Fruit fly (Drosophila melanogaster) whole organism, wandering third instar larva: ENCODE results near the gene wac.

ENCODE experiments used
- Abd-B ChIP-seq: fragments of >200 bp; optimal IDR thresholded peaks from 2 replicates; lab custom pipeline; 2017; ENCODE audit warnings: missing biosample characterization, missing genetic modification characterization
- CG32264 ChIP-seq: fragments of 200-800 bp; sonication (Bioruptor generic); optimal IDR thresholded peaks from 2 replicates; lab custom pipeline; 2016; ENCODE audit warnings: missing biosample characterization, missing genetic modification characterization
- CG9705 ChIP-seq: fragments of 200-800 bp; sonication (Bioruptor generic); optimal IDR thresholded peaks from 2 replicates; lab custom pipeline; 2018; ENCODE audit warnings: missing biosample characterization, mild to moderate bottlenecking, missing genetic modification characterization
- CrebA ChIP-seq: fragments of 200-800 bp; sonication (Bioruptor generic); optimal IDR thresholded peaks from 2 replicates; lab custom pipeline; 2016; ENCODE audit warnings: missing biosample characterization, mild to moderate bottlenecking, missing genetic modification characterization, borderline replicate concordance
- Dfd ChIP-seq: fragments of >200 bp; optimal IDR thresholded peaks from 2 replicates; lab custom pipeline; 2017; ENCODE audit warnings: missing biosample characterization, missing genetic modification characterization
- Dif ChIP-seq: fragments of 200-275, 200-300 bp; sonication (Bioruptor generic); optimal IDR thresholded peaks from 2 replicates; lab custom pipeline; 2018; ENCODE audit warnings: missing biosample characterization, missing genetic modification characterization; ENCODE audit not compliant: partially characterized antibody
- GATAd ChIP-seq: sonication (Bioruptor generic); optimal IDR thresholded peaks from 2 replicates; lab custom pipeline; 2016; ENCODE audit warnings: missing biosample characterization, missing genetic modification characterization
- HLH106 ChIP-seq: fragments of 200-800 bp; optimal IDR thresholded peaks from 3 replicates; lab custom pipeline; 2019; ENCODE audit warnings: missing biosample characterization, mild to moderate bottlenecking, missing genetic modification characterization, moderate library complexity
- Hnf4 ChIP-seq: fragments of 200-800 bp; sonication (Bioruptor generic); optimal IDR thresholded peaks from 2 replicates; lab custom pipeline; 2016; ENCODE audit warnings: missing biosample characterization, mild to moderate bottlenecking, missing genetic modification characterization
- Hr78 ChIP-seq: fragments of >200 bp; optimal IDR thresholded peaks from 2 replicates; lab custom pipeline; 2017; ENCODE audit warnings: missing biosample characterization, missing genetic modification characterization
- Hr83 ChIP-seq: fragments of 200-300 bp; sonication (Bioruptor generic); optimal IDR thresholded peaks from 2 replicates; lab custom pipeline; 2016; ENCODE audit warnings: missing biosample characterization, mild to moderate bottlenecking, missing genetic modification characterization, moderate library complexity; ENCODE audit not compliant: poor library complexity, severe bottlenecking
- Jra ChIP-seq: sonication (Bioruptor generic); optimal IDR thresholded peaks from 2 replicates; lab custom pipeline; 2016; ENCODE audit warnings: missing biosample characterization, missing genetic modification characterization
- Mio ChIP-seq: sonication (Bioruptor generic); optimal IDR thresholded peaks from 2 replicates; lab custom pipeline; 2016; ENCODE audit warnings: missing biosample characterization, missing genetic modification characterization
- Myc ChIP-seq: fragments of >200 bp; optimal IDR thresholded peaks from 2 replicates; lab custom pipeline; 2017
- N ChIP-seq: fragments of >200 bp; optimal IDR thresholded peaks from 2 replicates; lab custom pipeline; 2018; ENCODE audit warnings: missing biosample characterization, missing external identifiers, missing genetic modification characterization
- OdsH ChIP-seq: fragments of 200-800 bp; sonication (Bioruptor generic); optimal IDR thresholded peaks from 2 replicates; lab custom pipeline; 2016; ENCODE audit warnings: missing biosample characterization, mild to moderate bottlenecking, missing genetic modification characterization
- Rel ChIP-seq, 2 experiments: fragments of 200-800 bp; sonication (Bioruptor generic) in 1 of 2; optimal IDR thresholded peaks; 2 replicates in 1 of 2; 3 replicates in 1 of 2; lab custom pipeline; 2016 to 2019; ENCODE audit warnings: mild to moderate bottlenecking in 2 of 2, missing biosample characterization in 2 of 2, missing genetic modification characterization in 2 of 2, moderate library complexity in 1 of 2
- Sp1 ChIP-seq: fragments of 200-800 bp; sonication (Bioruptor generic); optimal IDR thresholded peaks from 3 replicates; lab custom pipeline; 2019; ENCODE audit warnings: missing biosample characterization, mild to moderate bottlenecking, missing genetic modification characterization, moderate library complexity
- Vsx2 ChIP-seq: fragments of 200-300, 225-300 bp; sonication (Bioruptor generic); optimal IDR thresholded peaks from 2 replicates; lab custom pipeline; 2018; ENCODE audit warnings: missing biosample characterization, missing genetic modification characterization; ENCODE audit not compliant: partially characterized antibody
- br ChIP-seq: fragments of 200-800 bp; sonication (Bioruptor generic); optimal IDR thresholded peaks from 2 replicates; lab custom pipeline; 2016; ENCODE audit warnings: missing biosample characterization, missing genetic modification characterization
- brk ChIP-seq: fragments of 200-800 bp; sonication (Bioruptor generic); optimal IDR thresholded peaks from 2 replicates; lab custom pipeline; 2016; ENCODE audit warnings: missing biosample characterization, mild to moderate bottlenecking, missing genetic modification characterization
- dl ChIP-seq, 2 experiments: fragments of 175-275, 200-275 bp in 1 of 2; fragments of 200-275 bp in 1 of 2; sonication (Bioruptor generic); optimal IDR thresholded peaks; lab custom pipeline; 2018; ENCODE audit warnings: mild to moderate bottlenecking in 2 of 2, missing biosample characterization in 2 of 2, missing genetic modification characterization in 2 of 2, moderate library complexity in 2 of 2; ENCODE audit not compliant: partially characterized antibody in 2 of 2, insufficient read depth in 1 of 2
- dmrt93B ChIP-seq: fragments of 200-800 bp; sonication (Bioruptor generic); optimal IDR thresholded peaks from 2 replicates; lab custom pipeline; 2018; ENCODE audit warnings: missing biosample characterization, mild to moderate bottlenecking, missing genetic modification characterization
- dsf ChIP-seq: sonication (Bioruptor generic); optimal IDR thresholded peaks from 2 replicates; lab custom pipeline; 2016; ENCODE audit warnings: missing biosample characterization, missing genetic modification characterization, borderline replicate concordance
- ey ChIP-seq: fragments of 200-800 bp; sonication (Bioruptor generic); optimal IDR thresholded peaks from 2 replicates; lab custom pipeline; 2016; ENCODE audit warnings: missing biosample characterization, missing genetic modification characterization
- foxo ChIP-seq, 2 experiments: fragments of 200-800 bp; sonication (Bioruptor generic); optimal IDR thresholded peaks; 2 replicates in 1 of 2; 3 replicates in 1 of 2; lab custom pipeline; 2016 to 2017; ENCODE audit warnings: missing biosample characterization in 2 of 2, missing genetic modification characterization in 2 of 2
- fru ChIP-seq: fragments of 200-800 bp; sonication (Bioruptor generic); optimal IDR thresholded peaks from 3 replicates; lab custom pipeline; 2016; ENCODE audit warnings: missing biosample characterization, mild to moderate bottlenecking, missing genetic modification characterization
- h ChIP-seq: fragments of 200-800 bp; sonication (Bioruptor generic); optimal IDR thresholded peaks from 3 replicates; lab custom pipeline; 2016; ENCODE audit warnings: missing biosample characterization, mild to moderate bottlenecking, missing genetic modification characterization
- jim ChIP-seq: fragments of 175-275, 200-325 bp; sonication (Bioruptor generic); optimal IDR thresholded peaks from 2 replicates; lab custom pipeline; 2016; ENCODE audit warnings: missing biosample characterization, mild to moderate bottlenecking, missing genetic modification characterization
- lola ChIP-seq: fragments of >200 bp; optimal IDR thresholded peaks from 2 replicates; lab custom pipeline; 2017; ENCODE audit warnings: missing biosample characterization, missing genetic modification characterization
- pan ChIP-seq: fragments of >200 bp; optimal IDR thresholded peaks from 2 replicates; lab custom pipeline; 2017
- psq ChIP-seq: fragments of 200-800 bp; sonication (Bioruptor generic); optimal IDR thresholded peaks from 3 replicates; lab custom pipeline; 2017; ENCODE audit warnings: missing biosample characterization, mild to moderate bottlenecking, missing genetic modification characterization, moderate library complexity
- rgr ChIP-seq: fragments of 200-800 bp; sonication (Bioruptor generic); optimal IDR thresholded peaks from 3 replicates; lab custom pipeline; 2016; ENCODE audit warnings: missing biosample characterization, mild to moderate bottlenecking, missing genetic modification characterization
- sage ChIP-seq: fragments of 200-800 bp; sonication (Bioruptor generic); optimal IDR thresholded peaks from 2 replicates; lab custom pipeline; 2016; ENCODE audit warnings: missing biosample characterization, mild to moderate bottlenecking, missing genetic modification characterization
- sv ChIP-seq: fragments of 200-800 bp; sonication (Bioruptor generic); optimal IDR thresholded peaks from 3 replicates; lab custom pipeline; 2016; ENCODE audit warnings: missing biosample characterization, missing genetic modification characterization
- tai ChIP-seq: sonication (Bioruptor generic); optimal IDR thresholded peaks from 2 replicates; lab custom pipeline; 2016; ENCODE audit warnings: missing biosample characterization, missing genetic modification characterization
- usp ChIP-seq: fragments of >200 bp; optimal IDR thresholded peaks from 2 replicates; lab custom pipeline; 2017; ENCODE audit warnings: missing biosample characterization, missing genetic modification characterization
- woc ChIP-seq: sonication (Bioruptor generic); optimal IDR thresholded peaks from 2 replicates; lab custom pipeline; 2016; ENCODE audit warnings: missing biosample characterization, mild to moderate bottlenecking, missing genetic modification characterization

The wac gene

DNA sequence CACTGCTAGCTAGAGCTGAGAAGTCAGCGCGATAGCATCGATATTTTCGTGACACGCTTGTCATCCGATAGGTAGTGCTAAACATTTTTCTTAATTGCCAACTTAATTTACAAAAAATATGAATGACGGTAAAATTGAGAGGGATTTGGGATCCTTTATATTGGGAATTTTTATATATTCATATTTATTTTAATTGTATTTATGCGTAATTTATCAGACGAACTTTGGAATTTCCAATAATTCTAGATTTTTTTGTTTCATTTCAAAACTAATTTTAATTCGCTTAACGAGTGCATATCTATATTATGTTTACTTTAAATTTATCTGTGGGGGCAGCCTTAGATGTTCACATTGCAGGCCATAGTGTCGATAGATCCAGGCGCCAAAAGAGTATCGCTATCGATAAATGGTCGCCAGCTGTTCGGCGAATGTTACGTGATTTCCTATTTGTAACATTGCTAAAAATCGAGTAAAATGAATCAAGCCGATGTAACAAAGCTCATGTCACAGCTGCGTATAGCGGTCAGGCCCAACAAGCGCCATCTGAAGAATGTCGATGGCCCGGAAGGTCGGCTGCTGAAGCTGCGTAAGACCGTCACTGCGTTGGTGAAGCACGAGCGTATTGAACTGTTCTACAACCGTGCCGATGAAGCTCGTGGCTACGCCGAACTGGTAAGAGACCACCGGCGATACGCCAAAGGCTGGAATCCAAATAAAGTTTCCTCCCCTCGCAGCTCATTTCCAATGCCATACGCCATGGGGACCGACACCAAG lies 6.6 kb downstream of the wac start, which contains the start of the genes Tudor-SN and mRpL17:
Gene Tudor-SN (minus strand): TSS at position 3 of the 774 bp plus-strand sequence.
Gene mRpL17 (plus strand): TSS at position 402 of the 774 bp plus-strand sequence.
- no peak for TF ChIP-seq CrebA (GFP tag; lab: Kevin White, UChicago)
- peak; percentile 50 for TF ChIP-seq br (GFP tag; lab: Kevin White, UChicago)
- no peak for TF ChIP-seq dmrt93B (GFP tag; lab: Kevin White, UChicago)
- no peak for TF ChIP-seq Rel (GFP tag; optimal IDR thresholded peaks at IDR 0.05; lab: Kevin White, UChicago)
- no peak for TF ChIP-seq Rel (tag; optimal IDR thresholded peaks at IDR 0.05; lab: Kevin White, UChicago)
- peak; percentile 14 for TF ChIP-seq Myc (lab: Kevin White, UChicago)
- TF ChIP-seq CG32264: no peak
- TF ChIP-seq dl (GFP tag; optimal IDR thresholded peaks at IDR 0.05; lab: Kevin White, UChicago; ENCODE audit: insufficient read depth in 1 of 2, partially characterized antibody in 2 of 2): no peak
- TF ChIP-seq GATAd (GFP tag; lab: Kevin White, UChicago): no peak
- peak in 1 of 2 experiments; percentile 57 for TF ChIP-seq foxo (GFP tag; optimal IDR thresholded peaks at IDR 0.05; lab: Kevin White, UChicago)
- TF ChIP-seq sage (GFP tag; lab: Kevin White, UChicago): no peak
- no peak for TF ChIP-seq Mio
- TF ChIP-seq rgr (GFP tag; lab: Kevin White, UChicago): peak; percentile 70
- peak; percentile 47 for TF ChIP-seq OdsH (GFP tag; lab: Kevin White, UChicago)
- TF ChIP-seq Dif: no peak
- no peak for TF ChIP-seq Hr78 (GFP tag; lab: Kevin White, UChicago)
- no peak for TF ChIP-seq Dfd (GFP tag; lab: Kevin White, UChicago)
- TF ChIP-seq psq (GFP tag; lab: Kevin White, UChicago): peak; percentile 48
- no peak for TF ChIP-seq Abd-B (GFP tag; lab: Kevin White, UChicago)
- peak; percentile 39 for TF ChIP-seq HLH106
- peak; percentile 71 for TF ChIP-seq Hnf4
- TF ChIP-seq pan (lab: Kevin White, UChicago): no peak
- TF ChIP-seq Hr83 (GFP tag; lab: Kevin White, UChicago): peak; percentile 74
- TF ChIP-seq Jra (GFP tag; lab: Kevin White, UChicago): peak; percentile 78
- TF ChIP-seq jim (GFP tag; lab: Kevin White, UChicago): peak; percentile 42
- peak; percentile 37 for TF ChIP-seq ey (GFP tag; lab: Kevin White, UChicago)
- peak; percentile 66 for TF ChIP-seq brk (GFP tag; lab: Kevin White, UChicago)
- TF ChIP-seq sv (GFP tag; lab: Kevin White, UChicago): peak; percentile 62
- TF ChIP-seq CG9705 (GFP tag; lab: Kevin White, UChicago): peak; percentile 8
- no peak for TF ChIP-seq usp (GFP tag; lab: Kevin White, UChicago)
- TF ChIP-seq Sp1 (GFP tag; lab: Kevin White, UChicago): peak; percentile 27
- TF ChIP-seq N: no peak
- peak; percentile 40 for TF ChIP-seq woc (GFP tag; lab: Kevin White, UChicago)
- TF ChIP-seq fru: peak; percentile 57
- TF ChIP-seq Vsx2 (GFP tag; lab: Kevin White, UChicago): no peak
- no peak for TF ChIP-seq tai
- TF ChIP-seq h (GFP tag; lab: Kevin White, UChicago): peak; percentile 74
- peak; percentile 55 for TF ChIP-seq dsf (GFP tag; lab: Kevin White, UChicago)
- TF ChIP-seq lola (GFP tag; lab: Kevin White, UChicago): no peak
- TF ChIP-seq, all 38 proteins: peak for 20

DNA sequence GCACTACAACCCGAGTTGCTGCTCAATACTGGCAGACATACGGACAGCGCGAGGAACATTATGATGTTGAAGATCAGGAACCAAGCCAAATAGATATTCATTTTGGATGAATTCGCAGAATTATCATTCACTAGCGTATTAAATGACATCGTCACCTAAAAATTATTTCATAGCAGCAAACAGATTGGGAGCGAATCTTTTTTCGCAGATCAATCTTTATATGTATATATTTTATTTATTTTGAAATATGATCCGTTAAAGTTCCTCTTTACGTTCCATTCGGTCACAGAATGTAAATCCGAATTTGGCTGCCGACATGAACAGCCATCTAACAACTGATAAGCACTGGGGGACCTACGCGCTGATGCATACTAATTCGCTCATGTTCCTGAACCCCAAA lies 7.8 kb downstream of the wac start, which contains the start of gene CG34263:
Gene CG34263 (minus strand): TSS at position 101 of the 400 bp plus-strand sequence.
- TF ChIP-seq Sp1 (GFP tag; lab: Kevin White, UChicago): no peak
